Worm (Caenorhabditis elegans): ENCODE measurements around the gene F22E12.1.

Gene F22E12.1

DNA sequence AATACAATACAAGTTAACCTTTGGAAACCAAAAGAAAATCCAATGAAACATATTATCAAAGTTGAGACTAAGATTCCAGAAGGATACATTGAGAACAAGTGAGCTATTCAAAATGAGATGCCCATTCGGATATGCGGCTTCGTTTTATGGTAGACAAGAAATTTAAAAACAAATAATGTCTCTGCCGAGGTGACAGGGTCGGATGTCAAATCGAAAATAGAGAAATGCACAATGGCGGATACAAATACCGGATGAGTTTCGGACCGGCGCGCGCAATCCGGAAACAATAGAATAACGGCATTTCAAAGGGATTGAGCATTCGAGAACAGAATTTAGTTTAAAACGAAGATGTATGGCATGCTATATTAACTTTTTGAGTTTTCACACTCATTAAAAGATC, 6.1 kb upstream of the F22E12.1 start, which contains the start of gene F22E12.3:
Gene F22E12.3, minus strand, starts transcription at position 101 of the 400 bp plus-strand sequence.
- no peak for TF ChIP-seq unc-98 (GFP tag; IDR thresholded peaks at IDR 0.05)
- TF ChIP-seq ces-1 (GFP tag; optimal IDR thresholded peaks at IDR 0.05), result no peak
- TF ChIP-seq lir-3 (tag; optimal IDR thresholded peaks at IDR 0.05; ENCODE audit: poor library complexity), result no peak
- no peak for TF ChIP-seq lin-13 (GFP tag; optimal IDR thresholded peaks at IDR 0.05)
- no peak for TF ChIP-seq rnt-1 (tag; optimal IDR thresholded peaks at IDR 0.05)
- no peak for TF ChIP-seq ceh-82 (tag; optimal IDR thresholded peaks at IDR 0.05)
- no peak for TF ChIP-seq nhr-90 (tag; optimal IDR thresholded peaks at IDR 0.05; ENCODE audit: poor library complexity)
- TF ChIP-seq C16A3.4 (tag; optimal IDR thresholded peaks at IDR 0.05), result no peak
- no peak for TF ChIP-seq snpc-4 (tag; optimal IDR thresholded peaks at IDR 0.05)
- no peak for TF ChIP-seq grh-1 (GFP tag; IDR thresholded peaks at IDR 0.05)

DNA sequence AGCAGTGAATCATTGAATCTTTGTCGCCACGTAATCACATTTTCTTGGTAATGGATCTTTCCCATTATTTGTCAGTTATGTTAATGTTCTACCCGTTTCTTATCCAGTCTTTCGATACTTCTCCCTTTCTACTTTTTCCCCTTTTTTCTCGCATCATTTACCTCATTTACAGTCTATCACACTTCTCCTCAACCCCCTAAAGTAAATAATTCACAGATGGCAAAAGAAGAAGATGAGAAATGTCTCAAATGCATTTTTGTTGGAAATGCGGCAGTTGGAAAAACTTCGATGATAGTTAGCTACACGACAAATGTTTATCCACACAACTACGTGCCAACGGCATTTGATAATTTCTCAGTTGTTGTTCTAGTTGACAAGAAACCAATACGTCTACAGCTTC, 4.9 kb upstream of the F22E12.1 start, which contains the start of gene chw-1:
Gene chw-1, plus strand, starts transcription at position 217 of the 400 bp plus-strand sequence.
- TF ChIP-seq unc-86 (tag; optimal IDR thresholded peaks at IDR 0.05) (no peak), nhr-85 (tag) (peak; percentile 32)

DNA sequence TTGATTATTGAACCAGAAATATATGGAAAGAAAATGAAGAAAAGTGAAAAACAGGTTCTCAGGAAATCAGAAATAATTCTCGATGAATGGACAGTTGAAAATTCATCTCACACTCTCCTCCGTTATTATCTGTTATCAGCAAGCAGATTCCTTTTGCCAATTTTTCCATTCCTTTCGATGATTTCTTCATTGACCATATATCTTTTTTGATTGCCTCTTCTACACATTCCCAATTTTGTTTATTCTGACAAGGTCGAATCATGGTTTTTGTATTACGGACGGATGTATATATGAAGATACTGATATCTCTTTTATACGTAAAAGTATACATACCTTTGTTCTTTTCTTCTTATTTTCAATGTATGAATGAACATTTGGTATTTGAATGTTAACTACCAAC, 3.5 kb upstream of the F22E12.1 start:
- TF ChIP-seq nhr-20 (tag; optimal IDR thresholded peaks at IDR 0.05) (peak; percentile 31), ces-1 (GFP tag; optimal IDR thresholded peaks at IDR 0.05) (no peak), blmp-1 (tag; optimal IDR thresholded peaks at IDR 0.05) (peak; percentile 70), nhr-28 (tag; optimal IDR thresholded peaks at IDR 0.05) (no peak), grh-1 (GFP tag; IDR thresholded peaks at IDR 0.05) (peak; percentile 24; the same call in 1 of the 2 replicates), snu-23 (GFP tag; optimal IDR thresholded peaks at IDR 0.05) (peak; percentile 30), nhr-71 (tag; optimal IDR thresholded peaks at IDR 0.05) (peak; percentile 37), dsc-1 (tag; optimal IDR thresholded peaks at IDR 0.05) (no peak), rnt-1 (tag; optimal IDR thresholded peaks at IDR 0.05) (no peak), lin-14 (GFP tag; optimal IDR thresholded peaks at IDR 0.05) (peak; percentile 74), C34B4.2 (tag; optimal IDR thresholded peaks at IDR 0.05) (no peak), elt-3 (tag; optimal IDR thresholded peaks at IDR 0.05) (peak in 3 of 6 experiments; percentile 25 to 86 (median 69)), unc-130 (tag; optimal IDR thresholded peaks at IDR 0.05) (no peak), lsy-2 (tag; optimal IDR thresholded peaks at IDR 0.05) (peak in 1 of 2 experiments; percentile 29), elt-2 (tag; optimal IDR thresholded peaks at IDR 0.05) (no peak), nhr-85 (tag) (peak; percentile 90), ama-1 (optimal IDR thresholded peaks at IDR 0.05) (no peak)

DNA sequence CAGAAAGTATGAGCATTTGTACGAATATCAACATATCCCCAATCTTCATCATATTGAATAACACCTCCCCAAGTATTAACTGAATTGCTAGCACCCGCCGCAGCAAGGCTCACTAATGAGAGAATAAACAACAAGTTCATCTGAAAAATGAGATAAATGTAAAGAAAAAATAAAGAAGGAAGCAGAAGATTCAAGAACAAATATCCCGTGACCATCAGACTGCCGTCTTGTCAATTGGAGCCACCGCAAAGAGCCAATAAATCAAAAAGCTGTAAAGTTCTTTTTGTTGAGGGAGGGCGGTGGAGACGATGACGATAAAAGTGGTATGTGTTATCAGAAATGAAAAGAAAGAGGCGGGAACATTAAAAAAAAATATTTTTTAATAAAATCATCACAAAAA, 3.7 kb downstream of the F22E12.1 start, which contains the start of gene Y32F6A.5:
Gene Y32F6A.5, minus strand, starts transcription at position 140 of the 400 bp plus-strand sequence.
- TF ChIP-seq rnt-1 (tag; optimal IDR thresholded peaks at IDR 0.05), result peak; percentile 25
- no peak for TF ChIP-seq ama-1 (optimal IDR thresholded peaks at IDR 0.05)

DNA sequence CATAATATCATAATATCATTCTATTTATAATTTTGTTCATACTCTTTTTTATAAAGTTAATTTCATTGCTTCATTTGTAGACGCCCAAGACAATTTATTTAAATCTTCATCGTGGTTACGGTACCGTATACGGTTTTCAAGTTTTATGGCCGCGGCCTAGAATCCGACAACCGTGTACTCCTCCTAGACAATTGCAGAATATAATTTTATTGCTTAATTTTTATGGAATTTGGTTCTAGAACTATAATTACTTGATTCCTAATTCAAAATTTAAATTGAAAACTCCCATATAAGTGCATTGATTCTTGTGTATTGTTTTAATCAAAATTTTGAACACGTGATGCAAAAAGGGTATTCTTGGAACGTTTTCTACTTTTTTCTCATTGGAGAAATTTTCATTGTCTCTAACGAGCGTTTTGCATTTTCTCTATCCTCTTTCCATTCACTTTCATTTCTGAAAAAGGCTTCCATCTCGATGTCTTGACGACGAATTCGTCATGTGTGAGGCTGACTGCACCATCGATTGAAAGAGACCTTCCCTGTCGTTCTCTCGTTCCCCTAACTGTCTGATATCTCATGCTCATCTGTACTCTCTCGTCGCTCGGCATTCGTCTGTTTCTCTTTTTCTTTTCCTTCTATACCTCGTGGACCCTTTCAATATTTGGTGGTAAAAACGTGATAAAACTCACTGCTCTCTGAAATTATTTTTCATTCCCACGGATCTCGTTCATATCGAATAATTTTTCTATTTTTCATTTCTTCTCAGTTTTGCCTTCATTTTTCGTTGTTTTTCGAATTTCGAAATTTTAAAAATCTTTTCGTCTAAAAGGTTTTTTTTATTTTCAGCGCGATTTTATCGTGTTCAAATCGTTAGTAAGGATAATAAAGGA, 15.8 kb downstream of the F22E12.1 start, which contains the start of gene pap-1:
Gene pap-1, plus strand, starts transcription at position 840 of the 890 bp plus-strand sequence.
- TF ChIP-seq ceh-82 (tag; optimal IDR thresholded peaks at IDR 0.05), result no peak
- no peak for TF ChIP-seq pag-3 (tag; optimal IDR thresholded peaks at IDR 0.05; ENCODE audit: borderline replicate concordance, insufficient read depth)
- no peak for TF ChIP-seq nhr-237 (tag; optimal IDR thresholded peaks at IDR 0.05)
- peak; percentile 43 for TF ChIP-seq nhr-47 (tag; optimal IDR thresholded peaks at IDR 0.05)
- TF ChIP-seq lin-15B (tag; optimal IDR thresholded peaks at IDR 0.05), result no peak
- no peak for TF ChIP-seq C16A3.4 (tag; optimal IDR thresholded peaks at IDR 0.05)
- peak in 1 of 2 experiments; percentile 40 for TF ChIP-seq mdl-1 (tag; optimal IDR thresholded peaks at IDR 0.05)
- TF ChIP-seq fkh-4 (tag; optimal IDR thresholded peaks at IDR 0.05; ENCODE audit: borderline replicate concordance), result peak; percentile 45
- TF ChIP-seq irx-1 (tag; optimal IDR thresholded peaks at IDR 0.05), result peak; percentile 64
- TF ChIP-seq ceh-90 (tag; optimal IDR thresholded peaks at IDR 0.05), result peak; percentile 76
- TF ChIP-seq sup-37 (GFP tag; optimal IDR thresholded peaks at IDR 0.05), result no peak
- TF ChIP-seq zag-1 (tag; optimal IDR thresholded peaks at IDR 0.05), result no peak
- peak; percentile 6 to 32 for TF ChIP-seq lsy-2 (tag; optimal IDR thresholded peaks at IDR 0.05)
- TF ChIP-seq nhr-85 (tag), result peak; percentile 79
- no peak for TF ChIP-seq unc-62 (GFP tag; optimal IDR thresholded peaks at IDR 0.05)
- TF ChIP-seq nhr-11 (tag; optimal IDR thresholded peaks at IDR 0.05), result no peak
- no peak for TF ChIP-seq aha-1 (tag; optimal IDR thresholded peaks at IDR 0.05)
- no peak for TF ChIP-seq ceh-63 (GFP tag; optimal IDR thresholded peaks at IDR 0.05)
- peak; percentile 21 for TF ChIP-seq dsc-1 (tag; optimal IDR thresholded peaks at IDR 0.05)
- no peak for TF ChIP-seq nhr-20 (tag; optimal IDR thresholded peaks at IDR 0.05)
- no peak for TF ChIP-seq unc-30 (tag; optimal IDR thresholded peaks at IDR 0.05)
- TF ChIP-seq vab-15 (tag; optimal IDR thresholded peaks at IDR 0.05), result no peak
- TF ChIP-seq ztf-4 (tag; optimal IDR thresholded peaks at IDR 0.05), result no peak
- peak; percentile 55 for TF ChIP-seq nhr-71 (tag; optimal IDR thresholded peaks at IDR 0.05)
